Worm (Caenorhabditis elegans) whole organism, mixed stage, embryonic: ENCODE measurements around the gene sqv-7.
A peak's percentile ranks its signal among the peaks of the same experiment; 100 is the strongest.

Experiments
- M03D4.4 ChIP-seq: sonication (generic microtip); optimal IDR thresholded peaks from 2 replicates; lab custom pipeline; 2017; ENCODE audit warnings: mild to moderate bottlenecking, missing genetic modification characterization, missing compliant biosample characterization
- bed-3 ChIP-seq: fragments of 200-800 bp; sonication (Bioruptor generic); optimal IDR thresholded peaks from 3 replicates; lab custom pipeline; 2018; ENCODE audit warnings: mild to moderate bottlenecking, missing genetic modification characterization, moderate library complexity, missing compliant biosample characterization
- blmp-1 ChIP-seq: fragments of 150-350 bp; optimal IDR thresholded peaks from 2 replicates; lab custom pipeline; 2014; ENCODE audit warnings: missing biosample characterization, missing genetic modification characterization
- ceh-39 ChIP-seq: fragments of 150-350 bp; optimal IDR thresholded peaks from 2 replicates; lab custom pipeline; 2014; ENCODE audit warnings: missing biosample characterization, missing genetic modification characterization
- ceh-43 ChIP-seq: fragments of 200-800 bp; sonication (Bioruptor generic); optimal IDR thresholded peaks from 2 replicates; lab custom pipeline; 2018; ENCODE audit warnings: mild to moderate bottlenecking, missing genetic modification characterization, moderate library complexity, missing compliant biosample characterization
- ceh-83 ChIP-seq: fragments of 200-800 bp; sonication (Bioruptor generic); optimal IDR thresholded peaks from 2 replicates; lab custom pipeline; 2018; ENCODE audit warnings: mild to moderate bottlenecking, missing genetic modification characterization, missing compliant biosample characterization
- ces-1 ChIP-seq: fragments of 150-350 bp; optimal IDR thresholded peaks from 2 replicates; lab custom pipeline; 2014; ENCODE audit warnings: missing biosample characterization, missing genetic modification reagents, missing genetic modification characterization
- cnd-1 ChIP-seq: fragments of 200-800 bp; sonication (Bioruptor generic); optimal IDR thresholded peaks from 2 replicates; lab custom pipeline; 2018; ENCODE audit warnings: mild to moderate bottlenecking, missing genetic modification characterization, missing compliant biosample characterization
- drap-1 ChIP-seq: fragments of 200-800 bp; sonication (Bioruptor generic); optimal IDR thresholded peaks from 3 replicates; lab custom pipeline; 2018; ENCODE audit warnings: mild to moderate bottlenecking, missing genetic modification characterization, missing compliant biosample characterization
- elt-1 ChIP-seq: sonication (generic microtip); optimal IDR thresholded peaks from 2 replicates; lab custom pipeline; 2017; ENCODE audit warnings: missing genetic modification characterization, mild to moderate bottlenecking, missing compliant biosample characterization, antibody characterized with exemption, moderate library complexity, borderline replicate concordance; ENCODE audit not compliant: insufficient read depth
- elt-3 ChIP-seq: fragments of 150-350 bp; optimal IDR thresholded peaks from 2 replicates; lab custom pipeline; 2014; ENCODE audit warnings: missing biosample characterization, missing genetic modification characterization
- flh-1 ChIP-seq: fragments of 200-800 bp; sonication (Bioruptor generic); optimal IDR thresholded peaks from 2 replicates; lab custom pipeline; 2018; ENCODE audit warnings: mild to moderate bottlenecking, missing genetic modification characterization, moderate library complexity, missing compliant biosample characterization
- ham-2 ChIP-seq: fragments of 200-800 bp; sonication (Bioruptor generic); optimal IDR thresholded peaks from 2 replicates; lab custom pipeline; 2018; ENCODE audit warnings: mild to moderate bottlenecking, missing genetic modification characterization, missing compliant biosample characterization
- hlh-1 ChIP-seq: fragments of 150-350 bp; optimal IDR thresholded peaks from 2 replicates; lab custom pipeline; 2014; ENCODE audit warnings: missing biosample characterization, missing genetic modification reagents, missing genetic modification characterization
- lin-13 ChIP-seq: fragments of 150-350 bp; optimal IDR thresholded peaks from 2 replicates; lab custom pipeline; 2014; ENCODE audit warnings: missing biosample characterization, missing genetic modification characterization
- lin-32 ChIP-seq: fragments of 200-800 bp; sonication (Bioruptor generic); optimal IDR thresholded peaks from 2 replicates; lab custom pipeline; 2018; ENCODE audit warnings: mild to moderate bottlenecking, missing genetic modification characterization, missing compliant biosample characterization
- lsy-2 ChIP-seq: fragments of 150-350 bp; optimal IDR thresholded peaks from 2 replicates; lab custom pipeline; 2014; ENCODE audit warnings: missing biosample characterization, missing genetic modification characterization
- mab-5 ChIP-seq: fragments of 150-350 bp; optimal IDR thresholded peaks from 2 replicates; lab custom pipeline; 2014; ENCODE audit warnings: missing biosample characterization, missing genetic modification characterization
- mep-1 ChIP-seq: fragments of 150-350 bp; optimal IDR thresholded peaks from 2 replicates; lab custom pipeline; 2017; ENCODE audit warnings: missing biosample characterization, missing genetic modification reagents, missing genetic modification characterization, inconsistent platforms
- mls-2 ChIP-seq: sonication (generic microtip); optimal IDR thresholded peaks from 2 replicates; lab custom pipeline; 2016; ENCODE audit warnings: mild to moderate bottlenecking, missing genetic modification characterization, moderate library complexity, missing compliant biosample characterization
- nhr-12 ChIP-seq: fragments of 150-350 bp; optimal IDR thresholded peaks from 2 replicates; lab custom pipeline; 2014; ENCODE audit warnings: missing biosample characterization, missing genetic modification characterization
- nhr-2 ChIP-seq: fragments of 150-350 bp; optimal IDR thresholded peaks from 2 replicates; lab custom pipeline; 2014; ENCODE audit warnings: missing biosample characterization, missing genetic modification characterization
- nhr-237 ChIP-seq: fragments of 150-350 bp; optimal IDR thresholded peaks from 2 replicates; lab custom pipeline; 2014; ENCODE audit warnings: missing biosample characterization, missing genetic modification characterization
- nhr-28 ChIP-seq: fragments of 150-350 bp; optimal IDR thresholded peaks from 2 replicates; lab custom pipeline; 2014; ENCODE audit warnings: missing biosample characterization, missing genetic modification characterization
- nhr-76 ChIP-seq: sonication (generic microtip); optimal IDR thresholded peaks from 2 replicates; lab custom pipeline; 2017; ENCODE audit warnings: missing biosample characterization, missing genetic modification characterization
- pha-4 ChIP-seq: fragments of 150-350 bp; optimal IDR thresholded peaks from 2 replicates; lab custom pipeline; 2018; ENCODE audit warnings: missing biosample characterization, missing genetic modification reagents, missing genetic modification characterization
- sem-2 ChIP-seq: fragments of 200-800 bp; sonication (Bioruptor generic); optimal IDR thresholded peaks from 2 replicates; lab custom pipeline; 2018; ENCODE audit warnings: mild to moderate bottlenecking, missing genetic modification characterization, missing compliant biosample characterization
- snpc-4 ChIP-seq: fragments of 150-350 bp; optimal IDR thresholded peaks from 2 replicates; lab custom pipeline; 2014; ENCODE audit warnings: missing biosample characterization, missing genetic modification characterization
- sptf-1 ChIP-seq: sonication (generic microtip); optimal IDR thresholded peaks from 2 replicates; lab custom pipeline; 2017; ENCODE audit warnings: mild to moderate bottlenecking, missing genetic modification characterization, moderate library complexity, missing compliant biosample characterization
- tbx-8 ChIP-seq: fragments of 200-800 bp; sonication (Bioruptor generic); optimal IDR thresholded peaks from 2 replicates; lab custom pipeline; 2018; ENCODE audit warnings: mild to moderate bottlenecking, missing genetic modification characterization, moderate library complexity, missing compliant biosample characterization
- unc-120 ChIP-seq: sonication (generic microtip); optimal IDR thresholded peaks from 2 replicates; lab custom pipeline; 2017; ENCODE audit warnings: missing genetic modification characterization, missing compliant biosample characterization; ENCODE audit not compliant: poor library complexity, severe bottlenecking
- unc-39 ChIP-seq: fragments of 150-350 bp; optimal IDR thresholded peaks from 2 replicates; lab custom pipeline; 2014; ENCODE audit warnings: missing biosample characterization, missing genetic modification characterization
- unc-62 ChIP-seq: fragments of 150-350 bp; optimal IDR thresholded peaks from 2 replicates; lab custom pipeline; 2014; ENCODE audit warnings: missing biosample characterization, missing genetic modification reagents, missing genetic modification characterization
- zip-8 ChIP-seq: fragments of 150-350 bp; optimal IDR thresholded peaks from 2 replicates; lab custom pipeline; 2014; ENCODE audit warnings: missing biosample characterization, missing genetic modification characterization
- ztf-11 ChIP-seq: fragments of 150-350 bp; optimal IDR thresholded peaks from 2 replicates; lab custom pipeline; 2014; ENCODE audit warnings: missing biosample characterization, missing genetic modification characterization

The sqv-7 gene

ce11 chrII:7024897-7025852 lies 12.7 kb upstream of the sqv-7 start, which contains the start of gene znf-598 (continued):
- no peak for TF ChIP-seq elt-3 (tag; lab: Kevin White, UChicago)
- TF ChIP-seq, all 35 proteins: peak for 4

ce11 chrII:7022370-7023001 lies 10.0 kb upstream of the sqv-7 start, which contains the start of the genes lst-6 and lst-5:
lst-6 (minus strand) TSS chrII:7022509.
lst-5 (plus strand) TSS chrII:7022913.
- TF ChIP-seq lin-13 (tag; lab: Kevin White, UChicago), result peak; percentile 22
- TF ChIP-seq hlh-1 (tag; lab: Kevin White, UChicago), result no peak
- no peak for TF ChIP-seq bed-3 (GFP tag; lab: Kevin White, UChicago)
- no peak for TF ChIP-seq nhr-28 (tag; lab: Kevin White, UChicago)
- TF ChIP-seq mep-1 (tag; lab: Kevin White, UChicago), result peak; percentile 47
- no peak for TF ChIP-seq drap-1 (GFP tag; lab: Kevin White, UChicago)
- peak; percentile 60 for TF ChIP-seq ces-1 (GFP tag; lab: Kevin White, UChicago)
- no peak for TF ChIP-seq ztf-11 (tag; lab: Kevin White, UChicago)
- TF ChIP-seq nhr-2 (tag; lab: Kevin White, UChicago), result no peak
- no peak for TF ChIP-seq mab-5 (tag; lab: Kevin White, UChicago)
- TF ChIP-seq ceh-83 (GFP tag; lab: Kevin White, UChicago), result no peak
- no peak for TF ChIP-seq sem-2
- TF ChIP-seq sptf-1, result peak; percentile 33
- no peak for TF ChIP-seq elt-3 (tag; lab: Kevin White, UChicago)
- no peak for TF ChIP-seq blmp-1 (tag; lab: Kevin White, UChicago)
- no peak for TF ChIP-seq ceh-43 (GFP tag; lab: Kevin White, UChicago)
- TF ChIP-seq tbx-8 (GFP tag; lab: Kevin White, UChicago), result no peak
- TF ChIP-seq ceh-39 (tag; lab: Kevin White, UChicago), result no peak
- no peak for TF ChIP-seq ham-2
- TF ChIP-seq unc-62 (GFP tag; lab: Kevin White, UChicago), result peak; percentile 38
- peak; percentile 70 for TF ChIP-seq zip-8
- TF ChIP-seq snpc-4 (tag; lab: Kevin White, UChicago), result no peak
- TF ChIP-seq M03D4.4 (tag; lab: Kevin White, UChicago), result no peak
- TF ChIP-seq cnd-1 (tag; lab: Kevin White, UChicago), result no peak
- TF ChIP-seq elt-1 (tag; lab: Kevin White, UChicago), result no peak
- peak; percentile 19 for TF ChIP-seq pha-4 (tag; lab: Kevin White, UChicago)
- TF ChIP-seq nhr-76, result no peak
- TF ChIP-seq lsy-2, result peak; percentile 50
- no peak for TF ChIP-seq flh-1 (GFP tag; lab: Kevin White, UChicago)
- TF ChIP-seq nhr-12 (tag; lab: Kevin White, UChicago), result no peak
- TF ChIP-seq lin-32 (GFP tag; lab: Kevin White, UChicago), result no peak
- TF ChIP-seq unc-120 (tag; lab: Kevin White, UChicago), result no peak
- no peak for TF ChIP-seq nhr-237 (tag; lab: Kevin White, UChicago)
- no peak for TF ChIP-seq mls-2
- no peak for TF ChIP-seq unc-39 (tag; lab: Kevin White, UChicago)
- TF ChIP-seq, all 35 proteins: peak for 8

- no peak for TF ChIP-seq ceh-83 (GFP tag; lab: Kevin White, UChicago)
- no peak for TF ChIP-seq ztf-11 (tag; lab: Kevin White, UChicago)
- TF ChIP-seq snpc-4 (tag; lab: Kevin White, UChicago), result no peak
- no peak for TF ChIP-seq bed-3 (GFP tag; lab: Kevin White, UChicago)
- TF ChIP-seq mep-1 (tag; lab: Kevin White, UChicago), result no peak
- TF ChIP-seq M03D4.4 (tag; lab: Kevin White, UChicago), result no peak
- TF ChIP-seq, all 35 proteins: peak for 0
Observed at ce11 chrII:7002956-7003357, 9.5 kb downstream of the sqv-7 start.
